Fruit fly (Drosophila melanogaster): Measurements from ENCODE around the gene CG13000.
A peak's percentile ranks its signal among the peaks of the same experiment; 100 is the strongest.

- TF ChIP-seq CG15336 (GFP tag; IDR thresholded peaks at IDR 0.05) (peak; percentile 62), Gug (GFP tag; IDR thresholded peaks at IDR 0.05) (peak; percentile 77), fd85E (GFP tag; optimal IDR thresholded peaks at IDR 0.05) (peak; percentile 41), spab (GFP tag; optimal IDR thresholded peaks at IDR 0.05) (peak; percentile 70), Eip75B (GFP tag; optimal IDR thresholded peaks at IDR 0.05) (peak; percentile 83), Ets96B (tag; optimal IDR thresholded peaks at IDR 0.05) (peak; percentile 78), Hr39 (GFP tag; optimal IDR thresholded peaks at IDR 0.05) (peak; percentile 80), CG8119 (GFP tag; IDR thresholded peaks at IDR 0.05) (peak; percentile 74), CG3919 (GFP tag; optimal IDR thresholded peaks at IDR 0.05) (peak; percentile 86), Hr38 (GFP tag; optimal IDR thresholded peaks at IDR 0.05) (no peak), achi (GFP tag; optimal IDR thresholded peaks at IDR 0.05) (peak; percentile 76), acj6 (GFP tag; optimal IDR thresholded peaks at IDR 0.05) (peak; percentile 82), CG11294 (GFP tag; IDR thresholded peaks at IDR 0.05) (peak; percentile 71; the same call in 1 of the 2 replicates)
Observed at dm6 chrX:16945414-16945813, 2.9 kb downstream of the CG13000 start.

All from whole organism, prepupa.